Fruit fly (Drosophila melanogaster): Measurements from ENCODE around the gene Bin1.

Gene Bin1

DNA sequence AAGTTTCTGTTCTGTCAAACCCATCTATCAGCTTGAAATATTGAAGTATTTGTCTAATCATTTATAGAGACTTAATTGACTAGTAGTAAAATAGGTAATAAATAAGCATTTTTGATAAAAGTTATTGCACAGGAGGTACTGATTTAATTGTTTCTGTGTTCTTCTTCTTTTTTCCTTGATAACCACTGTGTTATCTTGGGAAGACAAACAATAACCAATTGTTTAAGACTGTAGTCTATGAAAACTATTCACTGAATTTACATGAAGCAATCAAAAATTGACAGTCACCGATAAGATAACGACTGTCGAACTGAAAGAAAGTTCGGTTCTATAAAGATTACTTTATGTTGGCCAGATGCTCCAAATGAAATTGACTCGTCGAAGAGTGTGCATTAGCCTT lies 15.9 kb downstream of the Bin1 start:
- no peak for TF ChIP-seq Ets96B (tag; optimal IDR thresholded peaks at IDR 0.05)
- no peak for TF ChIP-seq Blimp-1 (GFP tag; optimal IDR thresholded peaks at IDR 0.05)
- no peak for TF ChIP-seq CG8632 (GFP tag; optimal IDR thresholded peaks at IDR 0.05)
- no peak for TF ChIP-seq CG6792 (GFP tag; optimal IDR thresholded peaks at IDR 0.05)
- TF ChIP-seq CG15336 (GFP tag; IDR thresholded peaks at IDR 0.05) = no peak
- no peak for TF ChIP-seq eg (GFP tag; IDR thresholded peaks at IDR 0.05)
- no peak for TF ChIP-seq Hr38 (GFP tag; optimal IDR thresholded peaks at IDR 0.05)
- no peak for TF ChIP-seq CG34406 (GFP tag; optimal IDR thresholded peaks at IDR 0.05)
- TF ChIP-seq CG4318 (GFP tag; optimal IDR thresholded peaks at IDR 0.05) = no peak
- no peak for TF ChIP-seq lz (GFP tag; optimal IDR thresholded peaks at IDR 0.05)
- TF ChIP-seq CG9139 (GFP tag; optimal IDR thresholded peaks at IDR 0.05) = no peak
- no peak for TF ChIP-seq net (GFP tag; optimal IDR thresholded peaks at IDR 0.05)

DNA sequence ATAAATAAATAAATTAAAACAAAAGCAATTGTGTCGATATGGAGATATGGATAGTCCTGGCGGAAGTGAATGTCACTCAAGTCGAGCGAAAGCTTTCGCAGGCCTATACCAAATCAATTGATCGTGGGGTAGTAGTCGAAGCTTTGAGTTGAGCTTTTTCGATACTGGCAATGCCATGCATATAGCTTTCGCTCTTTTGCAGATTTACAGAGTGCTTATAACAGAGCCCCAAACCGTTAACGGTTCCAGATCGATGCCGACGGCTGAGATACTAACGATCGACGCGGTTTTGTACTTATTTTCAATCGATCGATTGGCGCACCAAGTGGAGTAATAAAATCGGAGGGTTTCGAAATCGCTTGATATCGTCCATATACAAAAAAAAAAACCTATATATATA lies 17.6 kb downstream of the Bin1 start, which contains the start of gene CG8925:
Gene CG8925 (plus strand): TSS at position 245 of the 400 bp plus-strand sequence.
- no peak for TF ChIP-seq CG32006 (GFP tag; optimal IDR thresholded peaks at IDR 0.05)
- peak; percentile 34 for TF ChIP-seq vri (GFP tag; optimal IDR thresholded peaks at IDR 0.05)

DNA sequence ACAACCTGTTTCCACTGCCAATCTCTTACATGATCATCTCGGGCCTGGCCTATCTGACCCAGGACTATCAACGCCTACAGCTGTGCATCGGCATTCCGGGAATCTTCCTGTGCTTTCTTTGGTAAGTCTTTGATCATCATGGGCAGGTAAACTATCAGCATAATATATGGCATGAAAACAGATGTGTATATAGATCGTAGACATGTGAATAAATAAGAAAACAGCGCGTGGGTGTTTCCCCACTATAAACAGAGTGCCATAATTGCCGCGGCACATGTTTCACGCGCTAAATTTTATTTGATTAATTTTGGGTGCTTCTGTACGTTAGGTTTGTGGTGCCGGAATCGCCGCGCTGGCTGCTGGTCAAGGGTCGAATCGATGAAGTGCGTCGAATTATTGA lies 21.3 kb downstream of the Bin1 start:
- no peak for TF ChIP-seq Sox15 (GFP tag; optimal IDR thresholded peaks at IDR 0.05)
- no peak for TF ChIP-seq CG8632 (GFP tag; optimal IDR thresholded peaks at IDR 0.05)
- TF ChIP-seq Met (GFP tag; optimal IDR thresholded peaks at IDR 0.05) = no peak
- TF ChIP-seq CG15336 (GFP tag; IDR thresholded peaks at IDR 0.05) = no peak
- no peak for TF ChIP-seq CG7368 (GFP tag; optimal IDR thresholded peaks at IDR 0.05)
- TF ChIP-seq dsx (GFP tag; optimal IDR thresholded peaks at IDR 0.05; ENCODE audit: poor library complexity, severe bottlenecking) = no peak
- no peak for TF ChIP-seq CG11902 (GFP tag; optimal IDR thresholded peaks at IDR 0.05)
- no peak for TF ChIP-seq Smox (GFP tag; optimal IDR thresholded peaks at IDR 0.05)
- no peak for TF ChIP-seq Blimp-1 (GFP tag; optimal IDR thresholded peaks at IDR 0.05)
- no peak for TF ChIP-seq pdm3 (GFP tag; optimal IDR thresholded peaks at IDR 0.05)
- TF ChIP-seq dac (GFP tag; optimal IDR thresholded peaks at IDR 0.05) = no peak
- no peak for TF ChIP-seq OdsH (GFP tag; optimal IDR thresholded peaks at IDR 0.05)
- TF ChIP-seq CG34406 (GFP tag; optimal IDR thresholded peaks at IDR 0.05) = no peak
- TF ChIP-seq Ets96B (tag; optimal IDR thresholded peaks at IDR 0.05) = no peak
- no peak for TF ChIP-seq fkh (GFP tag; optimal IDR thresholded peaks at IDR 0.05)
- TF ChIP-seq salr (GFP tag; optimal IDR thresholded peaks at IDR 0.05) = no peak
- no peak for TF ChIP-seq svp (GFP tag)
- TF ChIP-seq Hr38 (GFP tag; optimal IDR thresholded peaks at IDR 0.05) = no peak

DNA sequence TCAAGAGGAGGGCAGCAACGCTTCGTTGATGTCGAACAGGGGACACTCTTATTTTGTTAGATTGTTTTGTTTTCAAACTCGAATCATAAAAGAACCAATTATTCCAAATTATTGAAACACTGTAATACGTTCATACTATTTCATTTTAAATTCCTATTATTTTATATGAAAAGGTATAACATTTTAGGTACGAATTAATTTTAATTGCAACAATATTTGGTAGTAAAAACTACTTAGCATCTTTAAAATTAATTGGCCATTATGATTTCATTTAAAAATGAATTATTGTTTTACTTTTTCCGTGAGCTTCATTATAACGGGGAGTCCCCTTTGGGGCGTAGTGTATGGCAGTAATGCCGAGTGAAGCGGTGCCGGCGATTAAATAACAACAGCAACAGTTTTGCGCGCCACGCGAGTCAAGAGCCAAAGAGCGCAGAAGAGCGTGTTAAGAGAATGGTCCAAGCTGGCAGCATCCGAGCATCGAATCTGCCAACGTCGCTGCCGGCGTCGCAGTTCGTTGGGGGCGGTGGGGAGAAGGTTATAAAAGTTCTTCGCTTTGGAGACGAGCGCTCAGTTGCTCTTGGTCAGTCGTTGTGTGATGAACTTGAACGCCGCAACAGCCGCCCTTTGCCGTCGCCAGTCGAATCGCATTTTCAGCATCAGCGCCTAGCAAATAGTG lies 31.7 kb downstream of the Bin1 start:
- peak; percentile 15 for TF ChIP-seq CG1621 (tag; optimal IDR thresholded peaks at IDR 0.05)
- peak; percentile 52 for TF ChIP-seq CG31627 (GFP tag; optimal IDR thresholded peaks at IDR 0.05)
- TF ChIP-seq dsx (GFP tag; optimal IDR thresholded peaks at IDR 0.05; ENCODE audit: poor library complexity, severe bottlenecking) = peak; percentile 59
- TF ChIP-seq CG6854 (GFP tag; optimal IDR thresholded peaks at IDR 0.05) = no peak
- TF ChIP-seq CG15336 (GFP tag; IDR thresholded peaks at IDR 0.05) = peak; percentile 79; the same call in 1 of the 2 replicates
- TF ChIP-seq CG6808 (GFP tag; optimal IDR thresholded peaks at IDR 0.05) = peak; percentile 63
- peak; percentile 81 for TF ChIP-seq esn (GFP tag; optimal IDR thresholded peaks at IDR 0.05)
- TF ChIP-seq spab (GFP tag; optimal IDR thresholded peaks at IDR 0.05) = peak; percentile 38
- peak; percentile 57 for TF ChIP-seq CG10669 (GFP tag; optimal IDR thresholded peaks at IDR 0.05)
- TF ChIP-seq Sox102F (GFP tag; optimal IDR thresholded peaks at IDR 0.05) = peak; percentile 74
- peak; percentile 66 for TF ChIP-seq CG11762 (GFP tag; optimal IDR thresholded peaks at IDR 0.05; ENCODE audit: insufficient read depth)
- TF ChIP-seq CG10631 (GFP tag; optimal IDR thresholded peaks at IDR 0.05) = peak; percentile 67
- peak; percentile 54 for TF ChIP-seq Hr39 (GFP tag; optimal IDR thresholded peaks at IDR 0.05)
- peak; percentile 70 for TF ChIP-seq CG6276 (GFP tag; optimal IDR thresholded peaks at IDR 0.05)
- TF ChIP-seq CG9139 (GFP tag; optimal IDR thresholded peaks at IDR 0.05) = no peak
- TF ChIP-seq fkh (GFP tag; optimal IDR thresholded peaks at IDR 0.05) = no peak
- peak; percentile 26 for TF ChIP-seq Lpt (GFP tag; optimal IDR thresholded peaks at IDR 0.05)
- peak in 1 of 2 experiments; percentile 75 for TF ChIP-seq salr (GFP tag; optimal IDR thresholded peaks at IDR 0.05)
- peak; percentile 77 for TF ChIP-seq CG32006 (GFP tag; optimal IDR thresholded peaks at IDR 0.05)
- TF ChIP-seq net (GFP tag; optimal IDR thresholded peaks at IDR 0.05) = peak; percentile 68
- peak; percentile 72 for TF ChIP-seq Smox (GFP tag; optimal IDR thresholded peaks at IDR 0.05)
- TF ChIP-seq Eip78C (GFP tag) = peak; percentile 92
- peak; percentile 61 for TF ChIP-seq acj6 (GFP tag; optimal IDR thresholded peaks at IDR 0.05)
- peak; percentile 37 for TF ChIP-seq CG8319 (GFP tag; optimal IDR thresholded peaks at IDR 0.05)
- TF ChIP-seq CG6163 (GFP tag; IDR thresholded peaks at IDR 0.05) = peak; percentile 45; the same call in 1 of the 3 replicates
- TF ChIP-seq CG7368 (GFP tag; optimal IDR thresholded peaks at IDR 0.05) = peak; percentile 3
- TF ChIP-seq Gug (GFP tag; IDR thresholded peaks at IDR 0.05) = no peak

Data from whole organism, prepupa.